Fruit fly (Drosophila melanogaster) whole organism, adult: ENCODE measurements around the gene CG34265.

ENCODE experiments used
- CG11617 ChIP-seq: fragments of 200-800 bp; sonication (Bioruptor generic); optimal IDR thresholded peaks from 2 replicates; lab custom pipeline; 2017; ENCODE audit warnings: mild to moderate bottlenecking, missing biosample characterization, missing genetic modification reagents, missing genetic modification characterization
- CG12768 ChIP-seq: fragments of 200-800 bp; sonication (Bioruptor generic); optimal IDR thresholded peaks from 2 replicates; lab custom pipeline; 2017; ENCODE audit warnings: missing biosample characterization, missing genetic modification characterization, mild to moderate bottlenecking, moderate library complexity, missing genetic modification reagents
- CG14711 ChIP-seq: fragments of 200-800 bp; sonication (Bioruptor generic); optimal IDR thresholded peaks from 2 replicates; lab custom pipeline; 2018; ENCODE audit warnings: missing biosample characterization, mild to moderate bottlenecking, missing genetic modification characterization, moderate library complexity
- CG1620 ChIP-seq: fragments of 200-800 bp; sonication (Bioruptor generic); optimal IDR thresholded peaks from 2 replicates; lab custom pipeline; 2016; ENCODE audit warnings: missing biosample characterization, missing genetic modification characterization
- CG33017 ChIP-seq: fragments of 200-800 bp; sonication (Bioruptor generic); optimal IDR thresholded peaks from 2 replicates; lab custom pipeline; 2018; ENCODE audit warnings: missing biosample characterization, mild to moderate bottlenecking, missing genetic modification characterization, moderate library complexity
- CG5204 ChIP-seq: fragments of 200-800 bp; sonication (Bioruptor generic); optimal IDR thresholded peaks from 2 replicates; lab custom pipeline; 2016; ENCODE audit warnings: missing biosample characterization, missing genetic modification characterization
- CG7045 ChIP-seq: fragments of 200-800 bp; sonication (Bioruptor generic); optimal IDR thresholded peaks from 2 replicates; lab custom pipeline; 2017; ENCODE audit warnings: missing biosample characterization, mild to moderate bottlenecking, missing genetic modification characterization
- CG7101 ChIP-seq: fragments of 200-800 bp; sonication (Bioruptor generic); optimal IDR thresholded peaks from 2 replicates; lab custom pipeline; 2018; ENCODE audit warnings: missing biosample characterization, mild to moderate bottlenecking, missing genetic modification characterization, moderate library complexity
- Clk ChIP-seq: fragments of 200-800 bp; sonication (Bioruptor generic); optimal IDR thresholded peaks from 2 replicates; lab custom pipeline; 2017; ENCODE audit warnings: missing biosample characterization, missing genetic modification characterization
- Crg-1 ChIP-seq: fragments of 200-800 bp; sonication (Bioruptor generic); optimal IDR thresholded peaks from 2 replicates; lab custom pipeline; 2016; ENCODE audit warnings: missing biosample characterization, missing genetic modification characterization
- Hr96 ChIP-seq: fragments of 200-800 bp; sonication (Bioruptor generic); optimal IDR thresholded peaks from 2 replicates; lab custom pipeline; 2016; ENCODE audit warnings: missing biosample characterization, missing genetic modification characterization
- Mnt ChIP-seq: fragments of 200-800 bp; sonication (Bioruptor generic); optimal IDR thresholded peaks from 2 replicates; lab custom pipeline; 2016; ENCODE audit warnings: missing biosample characterization, mild to moderate bottlenecking, missing genetic modification characterization
- bab1 ChIP-seq: fragments of 200-800 bp; sonication (Bioruptor generic); optimal IDR thresholded peaks from 3 replicates; lab custom pipeline; 2019; ENCODE audit warnings: missing biosample characterization, mild to moderate bottlenecking, missing genetic modification characterization, moderate library complexity
- cic ChIP-seq: fragments of 200-800 bp; sonication (Bioruptor generic); optimal IDR thresholded peaks from 2 replicates; lab custom pipeline; 2017; ENCODE audit warnings: missing biosample characterization, mild to moderate bottlenecking, missing genetic modification characterization, moderate library complexity
- cnc ChIP-seq, 2 experiments: fragments of >200 bp; optimal IDR thresholded peaks; 2 replicates each; lab custom pipeline; 2017
- kay ChIP-seq: fragments of 200-800 bp; sonication (Bioruptor generic); peaks from one replicate; lab custom pipeline; 2016; ENCODE audit warnings: missing biosample characterization, missing genetic modification characterization, borderline replicate concordance
- ovo ChIP-seq: fragments of 200-800 bp; sonication (Bioruptor generic); optimal IDR thresholded peaks from 2 replicates; lab custom pipeline; 2016; ENCODE audit warnings: missing biosample characterization, missing genetic modification characterization
- pad ChIP-seq: fragments of 200-800 bp; sonication (Bioruptor generic); optimal IDR thresholded peaks from 3 replicates; lab custom pipeline; 2017; ENCODE audit warnings: missing biosample characterization, missing genetic modification characterization, mild to moderate bottlenecking, moderate library complexity, missing genetic modification reagents
- tj ChIP-seq: fragments of 200-800 bp; sonication (Bioruptor generic); optimal IDR thresholded peaks from 3 replicates; lab custom pipeline; 2017; ENCODE audit warnings: missing biosample characterization, mild to moderate bottlenecking, missing genetic modification characterization, moderate library complexity
- toe ChIP-seq: fragments of 200-800 bp; sonication (Bioruptor generic); optimal IDR thresholded peaks from 2 replicates; lab custom pipeline; 2016; ENCODE audit warnings: missing biosample characterization, missing genetic modification characterization

CG34265 gene

DNA sequence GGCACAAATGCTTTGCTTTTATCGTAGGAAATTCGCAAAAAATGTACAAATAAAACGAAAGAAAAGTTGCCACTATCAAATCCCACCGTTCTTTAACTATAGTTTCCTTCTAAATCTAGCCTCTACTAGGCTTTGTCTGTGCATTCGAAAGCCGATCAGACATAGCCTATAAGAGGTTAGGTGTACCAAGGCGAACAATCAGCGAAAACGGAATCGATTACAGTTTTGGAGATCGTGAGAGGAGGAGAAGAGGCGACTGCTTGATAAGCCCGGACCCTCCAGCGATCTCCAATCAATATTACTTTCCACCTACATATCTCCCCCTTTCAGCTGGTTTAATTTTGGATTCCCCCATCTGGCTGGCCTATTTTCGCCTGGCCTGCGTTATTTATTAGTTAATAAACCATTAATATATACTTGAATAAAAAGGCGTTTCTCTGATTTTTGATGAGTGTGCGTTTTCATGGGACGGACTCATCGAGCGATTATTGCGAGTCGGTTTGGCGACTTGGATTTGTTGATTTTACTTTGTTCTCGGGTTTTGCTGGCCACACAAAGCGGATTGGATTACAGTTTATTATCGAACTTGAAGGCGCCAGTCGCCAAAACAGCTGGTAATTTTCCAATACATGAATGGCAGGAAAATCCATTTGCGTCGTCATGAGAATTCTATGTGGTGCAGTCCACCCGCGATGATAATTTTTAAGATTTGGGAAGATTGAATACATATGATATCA lies 17.2 kb upstream of the CG34265 start:
- peak; percentile 84 for TF ChIP-seq tj (GFP tag; lab: Kevin White, UChicago)
- TF ChIP-seq CG5204 (GFP tag; lab: Kevin White, UChicago) = no peak
- TF ChIP-seq pad (GFP tag; lab: Kevin White, UChicago) = peak; percentile 95
- TF ChIP-seq cnc (optimal IDR thresholded peaks at IDR 0.05; lab: Kevin White, UChicago) = peak in 1 of 2 experiments; percentile 15
- no peak for TF ChIP-seq Mnt

DNA sequence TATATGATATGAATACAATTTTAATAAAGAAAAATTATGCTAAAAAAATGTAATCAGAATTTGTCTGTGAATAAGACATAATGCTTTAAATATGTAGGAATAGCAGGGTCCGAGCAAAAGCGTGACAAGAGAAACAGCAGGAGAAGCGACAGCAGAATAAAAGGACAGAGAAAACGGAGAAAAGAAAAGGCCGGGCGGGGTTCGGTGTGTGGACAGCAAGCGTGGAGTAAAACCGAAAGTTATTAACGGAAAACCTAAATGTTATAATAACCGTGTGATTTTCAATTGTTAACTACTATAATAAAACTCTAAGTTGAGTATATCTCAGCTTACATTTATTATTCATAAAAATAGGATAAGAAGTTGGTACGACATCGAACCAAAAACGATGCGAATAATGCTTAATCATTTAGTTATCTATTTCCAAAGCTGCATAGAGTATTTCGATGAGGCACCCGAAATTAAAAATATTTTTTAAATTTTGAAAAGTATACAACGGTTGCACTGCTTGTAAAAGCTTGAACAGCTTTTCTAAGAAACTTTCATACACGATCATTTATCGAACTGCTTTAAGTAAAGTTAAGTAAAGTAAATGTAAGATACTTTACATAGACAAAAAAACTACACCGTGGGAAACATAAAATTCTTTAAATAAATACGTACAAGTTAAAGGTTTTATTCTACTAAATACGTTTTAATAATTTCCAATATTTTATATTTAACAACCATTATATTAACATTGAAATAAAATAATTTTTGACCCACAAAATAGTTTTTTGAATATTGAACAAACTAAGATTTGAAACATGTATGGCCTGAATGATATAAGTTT lies 16.4 kb upstream of the CG34265 start:
- TF ChIP-seq CG14711 (no peak), CG5204 (GFP tag; lab: Kevin White, UChicago) (no peak), pad (GFP tag; lab: Kevin White, UChicago) (no peak), cnc (optimal IDR thresholded peaks at IDR 0.05; lab: Kevin White, UChicago) (no peak), bab1 (GFP tag; lab: Kevin White, UChicago) (no peak), kay (peak; percentile 1), CG11617 (GFP tag; lab: Kevin White, UChicago) (no peak), tj (GFP tag; lab: Kevin White, UChicago) (no peak)

DNA sequence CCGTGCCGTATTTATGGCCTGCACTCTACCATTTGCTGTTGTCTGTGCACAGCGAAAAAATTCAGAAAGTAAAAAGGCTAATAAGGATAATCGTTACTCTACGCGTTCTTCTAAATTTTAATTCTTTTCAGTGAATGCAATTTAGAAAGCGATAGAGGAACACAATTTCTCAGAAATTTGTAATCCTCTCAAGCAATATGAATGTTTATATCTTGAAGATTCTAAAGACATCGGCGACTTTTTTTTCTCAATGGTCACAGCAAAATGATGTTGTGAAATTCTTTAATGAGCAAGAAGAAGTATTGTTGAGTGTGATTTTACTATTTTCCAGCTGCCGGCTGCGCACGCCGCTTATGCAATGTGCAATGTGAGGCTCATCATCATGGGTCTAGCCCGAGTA lies 15.4 kb upstream of the CG34265 start:
- TF ChIP-seq CG1620 (GFP tag; lab: Kevin White, UChicago) (no peak), Crg-1 (no peak), cic (GFP tag; lab: Kevin White, UChicago) (no peak), CG7045 (GFP tag; lab: Kevin White, UChicago) (no peak), CG14711 (no peak), Hr96 (GFP tag; lab: Kevin White, UChicago) (no peak), CG11617 (GFP tag; lab: Kevin White, UChicago) (no peak), CG7101 (no peak), CG33017 (tag; lab: Kevin White, UChicago) (no peak)

dm6 chr3L:3253631-3254030 lies 14.6 kb upstream of the CG34265 start:
- no peak for TF ChIP-seq CG14711

DNA sequence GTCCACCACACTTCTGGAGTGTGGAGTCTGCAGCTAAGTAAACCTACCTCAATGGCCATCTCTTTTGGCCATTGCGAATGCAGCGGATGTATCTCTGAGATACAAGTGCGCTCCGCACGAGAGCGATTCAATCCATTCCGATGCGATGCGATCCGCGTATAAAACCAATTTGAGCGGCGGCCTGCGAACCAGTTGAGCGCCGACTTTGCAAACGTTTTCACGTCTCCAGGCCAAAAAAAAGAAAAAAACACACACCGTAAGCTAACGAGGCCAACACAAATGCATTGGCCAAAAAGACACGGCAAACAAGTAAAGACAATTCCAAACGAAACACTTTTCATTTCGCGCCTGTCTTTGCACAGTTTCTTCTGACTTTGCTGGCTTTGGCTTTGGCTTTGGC lies 10.6 kb upstream of the CG34265 start, which contains the start of gene ckd:
Gene ckd (plus strand): TSS at position 189 of the 400 bp plus-strand sequence.
- TF ChIP-seq CG7101 (no peak), Clk (no peak), bab1 (GFP tag; lab: Kevin White, UChicago) (no peak), CG11617 (GFP tag; lab: Kevin White, UChicago) (no peak)

DNA sequence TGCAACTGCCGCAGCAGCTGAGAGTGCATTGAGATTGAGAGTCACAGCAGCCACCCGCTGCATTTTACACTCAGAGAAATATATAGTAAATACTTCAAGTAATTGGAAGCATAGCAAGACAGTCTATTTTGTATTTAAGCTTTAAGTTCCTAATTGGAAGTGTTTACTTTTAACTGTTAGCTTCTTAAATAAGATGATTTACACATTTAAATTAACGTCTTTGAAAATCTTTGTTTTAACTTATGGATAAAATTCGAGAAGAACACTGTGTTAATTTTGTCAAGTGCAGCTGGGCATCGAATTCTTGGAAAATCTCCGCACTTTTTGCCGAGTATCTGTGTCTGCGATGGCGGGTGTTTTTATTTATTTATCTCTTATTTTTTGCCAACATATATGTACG lies 8.6 kb upstream of the CG34265 start:
- TF ChIP-seq ovo = no peak
- no peak for TF ChIP-seq Clk
- no peak for TF ChIP-seq CG5204 (GFP tag; lab: Kevin White, UChicago)
- no peak for TF ChIP-seq kay
- TF ChIP-seq CG7045 (GFP tag; lab: Kevin White, UChicago) = no peak
- no peak for TF ChIP-seq CG12768 (GFP tag; lab: Kevin White, UChicago)
- no peak for TF ChIP-seq Hr96 (GFP tag; lab: Kevin White, UChicago)
- TF ChIP-seq cic (GFP tag; lab: Kevin White, UChicago) = no peak
- TF ChIP-seq Crg-1 = no peak
- no peak for TF ChIP-seq toe (GFP tag; lab: Kevin White, UChicago)
- no peak for TF ChIP-seq CG14711
- TF ChIP-seq CG11617 (GFP tag; lab: Kevin White, UChicago) = no peak
- TF ChIP-seq CG1620 (GFP tag; lab: Kevin White, UChicago) = no peak
- TF ChIP-seq Mnt = no peak
- TF ChIP-seq tj (GFP tag; lab: Kevin White, UChicago) = no peak
- no peak for TF ChIP-seq CG33017 (tag; lab: Kevin White, UChicago)
- no peak for TF ChIP-seq cnc (optimal IDR thresholded peaks at IDR 0.05; lab: Kevin White, UChicago)
- no peak for TF ChIP-seq pad (GFP tag; lab: Kevin White, UChicago)

dm6 chr3L:3261642-3262041 lies 6.6 kb upstream of the CG34265 start:
- TF ChIP-seq CG5204 (GFP tag; lab: Kevin White, UChicago) = no peak
- no peak for TF ChIP-seq pad (GFP tag; lab: Kevin White, UChicago)
- TF ChIP-seq CG11617 (GFP tag; lab: Kevin White, UChicago) = no peak
- TF ChIP-seq Crg-1 = no peak
- TF ChIP-seq tj (GFP tag; lab: Kevin White, UChicago) = no peak
- no peak for TF ChIP-seq Hr96 (GFP tag; lab: Kevin White, UChicago)
- TF ChIP-seq Mnt = no peak
- no peak for TF ChIP-seq Clk
- no peak for TF ChIP-seq CG12768 (GFP tag; lab: Kevin White, UChicago)
- no peak for TF ChIP-seq CG33017 (tag; lab: Kevin White, UChicago)
- no peak for TF ChIP-seq kay
- TF ChIP-seq toe (GFP tag; lab: Kevin White, UChicago) = no peak
- no peak for TF ChIP-seq ovo
- TF ChIP-seq CG1620 (GFP tag; lab: Kevin White, UChicago) = no peak
